Fruit fly (Drosophila melanogaster): ENCODE results near the gene CG12012.

The CG12012 gene

dm6 chr3L:3418207-3419086 lies 41.9 kb downstream of the CG12012 start:
- peak in 1 of 2 experiments; percentile 40 for TF ChIP-seq foxo (GFP tag; optimal IDR thresholded peaks at IDR 0.05)
- TF ChIP-seq dmrt93B (GFP tag; optimal IDR thresholded peaks at IDR 0.05), result peak; percentile 19
- peak; percentile 70 for TF ChIP-seq ey (GFP tag; optimal IDR thresholded peaks at IDR 0.05)
- TF ChIP-seq h (GFP tag; optimal IDR thresholded peaks at IDR 0.05), result peak; percentile 72
- TF ChIP-seq jim (GFP tag; optimal IDR thresholded peaks at IDR 0.05), result no peak
- no peak for TF ChIP-seq Hr83 (GFP tag; optimal IDR thresholded peaks at IDR 0.05; ENCODE audit: poor library complexity, severe bottlenecking)
- peak; percentile 60 for TF ChIP-seq Hnf4 (GFP tag; optimal IDR thresholded peaks at IDR 0.05)
- peak in 1 of 2 experiments; percentile 24 for TF ChIP-seq dl (GFP tag; optimal IDR thresholded peaks at IDR 0.05; ENCODE audit: insufficient read depth in 1 of 2, partially characterized antibody in 2 of 2)
- peak; percentile 78 for TF ChIP-seq Sp1 (GFP tag; optimal IDR thresholded peaks at IDR 0.05)
- TF ChIP-seq pan (optimal IDR thresholded peaks at IDR 0.05), result no peak
- peak; percentile 69 for TF ChIP-seq woc (GFP tag; optimal IDR thresholded peaks at IDR 0.05)
- TF ChIP-seq Abd-B (GFP tag; optimal IDR thresholded peaks at IDR 0.05), result no peak
- TF ChIP-seq OdsH (GFP tag; optimal IDR thresholded peaks at IDR 0.05), result peak; percentile 57
- no peak for TF ChIP-seq Vsx2 (GFP tag; optimal IDR thresholded peaks at IDR 0.05; ENCODE audit: partially characterized antibody)
- peak; percentile 71 for TF ChIP-seq psq (GFP tag; optimal IDR thresholded peaks at IDR 0.05)
- TF ChIP-seq HLH106 (tag; optimal IDR thresholded peaks at IDR 0.05), result peak; percentile 72
- TF ChIP-seq fru (GFP tag; optimal IDR thresholded peaks at IDR 0.05), result peak; percentile 68
- peak; percentile 25 for TF ChIP-seq Hr78 (GFP tag; optimal IDR thresholded peaks at IDR 0.05)
- peak; percentile 20 for TF ChIP-seq Jra (GFP tag; optimal IDR thresholded peaks at IDR 0.05)
- peak; percentile 4 for TF ChIP-seq CrebA (GFP tag; optimal IDR thresholded peaks at IDR 0.05; ENCODE audit: borderline replicate concordance)
- TF ChIP-seq CG9705 (GFP tag; optimal IDR thresholded peaks at IDR 0.05), result peak; percentile 81
- peak; percentile 29 for TF ChIP-seq CG32264 (GFP tag; optimal IDR thresholded peaks at IDR 0.05)
- peak; percentile 28 for TF ChIP-seq GATAd (GFP tag; optimal IDR thresholded peaks at IDR 0.05)
- TF ChIP-seq N (GFP tag; optimal IDR thresholded peaks at IDR 0.05), result peak; percentile 61
- peak; percentile 63 for TF ChIP-seq Dif (GFP tag; optimal IDR thresholded peaks at IDR 0.05; ENCODE audit: partially characterized antibody)
- peak; percentile 24 for TF ChIP-seq dsf (GFP tag; optimal IDR thresholded peaks at IDR 0.05; ENCODE audit: borderline replicate concordance)
- peak; percentile 70 for TF ChIP-seq rgr (GFP tag; optimal IDR thresholded peaks at IDR 0.05)
- TF ChIP-seq br (GFP tag; optimal IDR thresholded peaks at IDR 0.05), result peak; percentile 77
- TF ChIP-seq Myc (optimal IDR thresholded peaks at IDR 0.05), result peak; percentile 3
- TF ChIP-seq Rel (GFP tag; optimal IDR thresholded peaks at IDR 0.05), result no peak
- peak; percentile 84 for TF ChIP-seq Rel (tag; optimal IDR thresholded peaks at IDR 0.05)
- TF ChIP-seq Dfd (GFP tag; optimal IDR thresholded peaks at IDR 0.05), result no peak
- no peak for TF ChIP-seq sv (GFP tag; optimal IDR thresholded peaks at IDR 0.05)

- no peak for TF ChIP-seq N (GFP tag; optimal IDR thresholded peaks at IDR 0.05)
- TF ChIP-seq sv (GFP tag; optimal IDR thresholded peaks at IDR 0.05), result no peak
- TF ChIP-seq rgr (GFP tag; optimal IDR thresholded peaks at IDR 0.05), result no peak
- no peak for TF ChIP-seq Hr78 (GFP tag; optimal IDR thresholded peaks at IDR 0.05)
- no peak for TF ChIP-seq brk (GFP tag; optimal IDR thresholded peaks at IDR 0.05)
- no peak for TF ChIP-seq Abd-B (GFP tag; optimal IDR thresholded peaks at IDR 0.05)
- no peak for TF ChIP-seq usp (GFP tag; optimal IDR thresholded peaks at IDR 0.05)
- no peak for TF ChIP-seq Rel (GFP tag; optimal IDR thresholded peaks at IDR 0.05)
- TF ChIP-seq Rel (tag; optimal IDR thresholded peaks at IDR 0.05), result no peak
- no peak for TF ChIP-seq lola (GFP tag; optimal IDR thresholded peaks at IDR 0.05)
- TF ChIP-seq dmrt93B (GFP tag; optimal IDR thresholded peaks at IDR 0.05), result no peak
- TF ChIP-seq Jra (GFP tag; optimal IDR thresholded peaks at IDR 0.05), result no peak
- TF ChIP-seq Myc (optimal IDR thresholded peaks at IDR 0.05), result no peak
- no peak for TF ChIP-seq Hr83 (GFP tag; optimal IDR thresholded peaks at IDR 0.05; ENCODE audit: poor library complexity, severe bottlenecking)
- no peak for TF ChIP-seq Dfd (GFP tag; optimal IDR thresholded peaks at IDR 0.05)
- TF ChIP-seq psq (GFP tag; optimal IDR thresholded peaks at IDR 0.05), result no peak
- no peak for TF ChIP-seq sage (GFP tag; optimal IDR thresholded peaks at IDR 0.05)
- no peak for TF ChIP-seq GATAd (GFP tag; optimal IDR thresholded peaks at IDR 0.05)
- TF ChIP-seq OdsH (GFP tag; optimal IDR thresholded peaks at IDR 0.05), result no peak
- no peak for TF ChIP-seq jim (GFP tag; optimal IDR thresholded peaks at IDR 0.05)
- no peak for TF ChIP-seq dl (GFP tag; optimal IDR thresholded peaks at IDR 0.05; ENCODE audit: insufficient read depth in 1 of 2, partially characterized antibody in 2 of 2)
Measured at dm6 chr3L:3419369-3420232, 43.0 kb downstream of the CG12012 start.
